Worm (Caenorhabditis elegans): Measurements from ENCODE around the gene fbxa-77.

- TF ChIP-seq dao-5 (tag; optimal IDR thresholded peaks at IDR 0.05) (no peak), W03F9.2 (tag; optimal IDR thresholded peaks at IDR 0.05) (no peak)
These were observed 48.3 kb downstream of the fbxa-77 start, which contains the start of gene fbxa-28 for ce11 chrIII:1297604-1298003.

Data from whole organism, L4/young adult.